Fruit fly (Drosophila melanogaster) whole organism, embryonic: ENCODE results near the gene CG13021.

Experiments
- CG11093 ChIP-seq: fragments of 200-800 bp; sonication (Bioruptor generic); IDR thresholded peaks from 3 replicates; pipeline ENCODE4 v1.3.6; 2022; ENCODE audit warnings: missing biosample characterization, missing genetic modification characterization
- CG8281 ChIP-seq: fragments of 200-800 bp; sonication (Bioruptor generic); optimal IDR thresholded peaks from 2 replicates; lab custom pipeline; 2018; ENCODE audit warnings: missing biosample characterization, mild to moderate bottlenecking, missing genetic modification characterization, moderate library complexity
- Dref ChIP-seq: fragments of 200-800 bp; sonication (Bioruptor generic); IDR thresholded peaks from 2 replicates; pipeline ENCODE4 v1.3.6; 2022; ENCODE audit warnings: missing biosample characterization, missing genetic modification characterization
- chn ChIP-seq: fragments of 200-800 bp; sonication (Bioruptor generic); optimal IDR thresholded peaks from 2 replicates; lab custom pipeline; 2016; ENCODE audit warnings: missing biosample characterization, missing genetic modification characterization
- crol ChIP-seq: fragments of 200-800 bp; sonication (Bioruptor generic); IDR thresholded peaks from 2 replicates; pipeline ENCODE4 v1.3.6; 2022; ENCODE audit warnings: missing biosample characterization, missing genetic modification characterization
- lola ChIP-seq, 3 experiments: fragments of >200 bp in 2 of 3; fragments of 200-800 bp in 1 of 3; sonication (Bioruptor generic) in 1 of 3; optimal IDR thresholded peaks; 2 replicates each; lab custom pipeline; 2017 to 2019; ENCODE audit warnings: missing biosample characterization in 3 of 3, missing genetic modification characterization in 3 of 3, mild to moderate bottlenecking in 1 of 3, moderate library complexity in 1 of 3
- pnt ChIP-seq: fragments of 200-800 bp; sonication (Bioruptor generic); optimal IDR thresholded peaks from 3 replicates; lab custom pipeline; 2016; ENCODE audit warnings: missing biosample characterization, missing genetic modification characterization
- stwl ChIP-seq: fragments of 200-800 bp; sonication (Bioruptor generic); optimal IDR thresholded peaks from 3 replicates; lab custom pipeline; 2018; ENCODE audit warnings: missing biosample characterization, mild to moderate bottlenecking, missing genetic modification characterization, moderate library complexity

DNA sequence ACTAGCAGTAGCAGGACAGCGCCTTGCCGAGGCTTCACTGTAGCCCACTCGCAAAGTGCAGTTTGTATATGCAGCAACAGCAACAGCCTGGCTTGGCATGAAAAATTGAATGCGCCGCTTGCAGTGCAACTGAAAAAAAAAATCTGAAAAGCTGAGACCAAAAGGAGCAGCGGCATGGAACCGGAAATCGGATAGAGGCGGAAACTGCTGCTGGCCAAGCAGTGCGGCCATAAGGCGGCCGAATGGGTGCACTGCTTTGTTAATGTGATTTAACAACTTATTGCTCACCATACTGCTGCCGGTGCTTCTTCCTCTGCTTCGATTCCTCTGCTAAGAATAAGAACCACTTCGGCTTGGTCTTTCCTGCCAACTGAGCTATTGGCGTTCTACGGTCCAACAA is 9.9 kb upstream of the CG13021 start:
- TF ChIP-seq chn (no peak), CG11093 (GFP tag; lab: Robert Waterston, UW) (no peak), stwl (peak; percentile 13), lola (GFP tag; optimal IDR thresholded peaks at IDR 0.05; lab: Kevin White, UChicago) (no peak), CG8281 (no peak), Dref (GFP tag; lab: Robert Waterston, UW) (no peak), pnt (no peak), crol (GFP tag; lab: Robert Waterston, UW) (no peak)
